Worm (Caenorhabditis elegans): Measurements from ENCODE around the gene C05E11.6.

DNA sequence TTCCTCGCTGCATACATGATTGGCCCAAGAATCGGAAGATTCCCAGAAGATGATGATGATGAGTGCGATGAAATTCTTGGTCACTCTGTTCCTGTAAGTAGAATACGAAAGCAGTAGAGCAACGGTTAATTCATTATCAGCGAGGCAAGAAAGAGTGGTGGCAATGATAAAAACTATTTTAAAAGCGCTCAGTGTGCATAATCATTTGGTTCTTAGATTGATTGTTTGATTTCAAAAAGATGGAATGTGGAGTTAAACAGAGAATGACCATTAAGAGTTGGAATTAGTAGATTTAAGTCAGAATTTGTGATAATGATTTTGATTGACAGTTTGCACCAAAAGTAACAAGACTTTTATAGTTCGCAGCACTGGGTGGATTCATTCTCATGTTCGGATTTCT lies 5.1 kb downstream of the C05E11.6 start:
- no peak for TF ChIP-seq lsy-2 (tag; optimal IDR thresholded peaks at IDR 0.05)
- no peak for TF ChIP-seq unc-62 (GFP tag; optimal IDR thresholded peaks at IDR 0.05)
- no peak for TF ChIP-seq snpc-4 (tag; optimal IDR thresholded peaks at IDR 0.05)
- TF ChIP-seq ztf-11 (tag; optimal IDR thresholded peaks at IDR 0.05), result no peak
- no peak for TF ChIP-seq mab-5 (tag; optimal IDR thresholded peaks at IDR 0.05)
- TF ChIP-seq nhr-237 (tag; optimal IDR thresholded peaks at IDR 0.05), result no peak
- TF ChIP-seq nhr-12 (tag; optimal IDR thresholded peaks at IDR 0.05), result no peak
- TF ChIP-seq lin-13 (tag; optimal IDR thresholded peaks at IDR 0.05), result no peak
- no peak for TF ChIP-seq mep-1 (tag; optimal IDR thresholded peaks at IDR 0.05)
- TF ChIP-seq nhr-76 (tag; optimal IDR thresholded peaks at IDR 0.05), result no peak
- no peak for TF ChIP-seq ceh-83 (GFP tag; optimal IDR thresholded peaks at IDR 0.05)
- TF ChIP-seq elt-3 (tag; optimal IDR thresholded peaks at IDR 0.05), result no peak
- TF ChIP-seq bed-3 (GFP tag; optimal IDR thresholded peaks at IDR 0.05), result no peak
- TF ChIP-seq blmp-1 (tag; optimal IDR thresholded peaks at IDR 0.05), result no peak
